Fruit fly (Drosophila melanogaster) whole organism, embryonic: ENCODE measurements around the gene CG32040.

ENCODE experiments used
- CG10209 ChIP-seq: fragments of 200-800 bp; sonication (Bioruptor generic); optimal IDR thresholded peaks from 3 replicates; lab custom pipeline; 2017; ENCODE audit warnings: missing biosample characterization, mild to moderate bottlenecking, missing genetic modification characterization, missing genetic modification reagents
- CG12769 ChIP-seq: fragments of 200-800 bp; sonication (Bioruptor generic); optimal IDR thresholded peaks from 2 replicates; lab custom pipeline; 2019; ENCODE audit warnings: missing biosample characterization, mild to moderate bottlenecking, missing genetic modification characterization, moderate library complexity
- CG13296 ChIP-seq: fragments of 200-800 bp; sonication (Bioruptor generic); optimal IDR thresholded peaks from 3 replicates; lab custom pipeline; 2018; ENCODE audit warnings: missing biosample characterization, mild to moderate bottlenecking, missing genetic modification characterization
- CG13775 ChIP-seq: fragments of 200-800 bp; sonication (Bioruptor generic); optimal IDR thresholded peaks from 3 replicates; lab custom pipeline; 2017; ENCODE audit warnings: missing biosample characterization, mild to moderate bottlenecking, missing genetic modification characterization
- CG14710 ChIP-seq: fragments of 200-800 bp; sonication (Bioruptor generic); optimal IDR thresholded peaks from 3 replicates; lab custom pipeline; 2019; ENCODE audit warnings: missing biosample characterization, mild to moderate bottlenecking, missing genetic modification characterization, moderate library complexity
- CG15269 ChIP-seq: fragments of 200-800 bp; sonication (Bioruptor generic); optimal IDR thresholded peaks from 2 replicates; lab custom pipeline; 2018; ENCODE audit warnings: missing biosample characterization, mild to moderate bottlenecking, missing genetic modification characterization, moderate library complexity
- CG17912 ChIP-seq: fragments of 200-800 bp; sonication (Bioruptor generic); optimal IDR thresholded peaks from 2 replicates; lab custom pipeline; 2018; ENCODE audit warnings: missing biosample characterization, mild to moderate bottlenecking, missing genetic modification characterization
- CG31365 ChIP-seq: fragments of 200-800 bp; sonication (Bioruptor generic); optimal IDR thresholded peaks from 2 replicates; lab custom pipeline; 2018; ENCODE audit warnings: missing biosample characterization, mild to moderate bottlenecking, missing genetic modification characterization
- CG31441 ChIP-seq: fragments of 200-800 bp; sonication (Bioruptor generic); IDR thresholded peaks from 2 replicates; pipeline ENCODE4 v1.3.6; 2022; ENCODE audit warnings: missing biosample characterization, missing genetic modification characterization
- CG3163 ChIP-seq: fragments of 200-800 bp; sonication (Bioruptor generic); optimal IDR thresholded peaks from 3 replicates; lab custom pipeline; 2016; ENCODE audit warnings: missing biosample characterization, missing genetic modification characterization
- CG34224 ChIP-seq: fragments of 200-800 bp; sonication (Bioruptor generic); IDR thresholded peaks from 3 replicates; pipeline ENCODE4 v1.3.6; 2022; ENCODE audit warnings: missing biosample characterization, missing genetic modification characterization; ENCODE audit not compliant: partially characterized antibody
- CG4820 ChIP-seq: fragments of 200-800 bp; sonication (Bioruptor generic); optimal IDR thresholded peaks from 3 replicates; lab custom pipeline; 2016; ENCODE audit warnings: missing biosample characterization, missing genetic modification characterization
- CG6272 ChIP-seq: fragments of 200-800 bp; sonication (Bioruptor generic); IDR thresholded peaks from 2 replicates; pipeline ENCODE4 v1.3.6; 2022; ENCODE audit warnings: missing biosample characterization, missing genetic modification characterization
- CG7786 ChIP-seq: fragments of 200-800 bp; sonication (Bioruptor generic); optimal IDR thresholded peaks from 2 replicates; lab custom pipeline; 2016; ENCODE audit warnings: missing biosample characterization, missing genetic modification characterization
- CG8290 ChIP-seq, 3 experiments: fragments of 200-800 bp; sonication (Bioruptor generic); optimal IDR thresholded peaks; 2 replicates each; lab custom pipeline; 2016 to 2019; ENCODE audit warnings: missing biosample characterization in 3 of 3, missing genetic modification characterization in 3 of 3, mild to moderate bottlenecking in 2 of 3, moderate library complexity in 1 of 3
- CG8478 ChIP-seq: fragments of >200 bp; optimal IDR thresholded peaks from 2 replicates; lab custom pipeline; 2018
- CG9215 ChIP-seq: fragments of 200-800 bp; sonication (Bioruptor generic); IDR thresholded peaks from 2 replicates; pipeline ENCODE4 v1.3.6; 2022; ENCODE audit warnings: missing biosample characterization, missing genetic modification characterization
- CG9609 ChIP-seq: fragments of 200-800 bp; sonication (Bioruptor generic); optimal IDR thresholded peaks from 3 replicates; lab custom pipeline; 2016; ENCODE audit warnings: missing biosample characterization, missing genetic modification characterization
- CG9932 ChIP-seq: fragments of 200-800 bp; sonication (Bioruptor generic); IDR thresholded peaks from 2 replicates; pipeline ENCODE4 v1.3.6; 2022; ENCODE audit warnings: missing biosample characterization, missing genetic modification characterization
- CoRest ChIP-seq: fragments of 200-800 bp; sonication (Bioruptor generic); optimal IDR thresholded peaks from 3 replicates; lab custom pipeline; 2018; ENCODE audit warnings: missing biosample characterization, mild to moderate bottlenecking, missing genetic modification characterization, moderate library complexity
- Doc2 ChIP-seq: fragments of 200-800 bp; sonication (Bioruptor generic); IDR thresholded peaks from 2 replicates; pipeline ENCODE4 v1.3.6; 2022; ENCODE audit warnings: missing biosample characterization, missing genetic modification characterization
- Drgx ChIP-seq: fragments of 200-800 bp; sonication (Bioruptor generic); IDR thresholded peaks from 2 replicates; pipeline ENCODE4 v1.3.6; 2022; ENCODE audit warnings: missing biosample characterization, missing genetic modification characterization
- ERR ChIP-seq: fragments of 200-800 bp; sonication (Bioruptor generic); optimal IDR thresholded peaks from 2 replicates; lab custom pipeline; 2016; ENCODE audit warnings: missing biosample characterization, missing genetic modification characterization
- HLH4C ChIP-seq: fragments of 200-800 bp; sonication (Bioruptor generic); IDR thresholded peaks from 3 replicates; pipeline ENCODE4 v1.3.6; 2022; ENCODE audit warnings: missing biosample characterization, missing genetic modification characterization; ENCODE audit not compliant: partially characterized antibody
- HmgZ ChIP-seq: fragments of 200-800 bp; sonication (Bioruptor generic); optimal IDR thresholded peaks from 2 replicates; lab custom pipeline; 2018; ENCODE audit warnings: missing biosample characterization, mild to moderate bottlenecking, missing genetic modification characterization
- Hr3 ChIP-seq: fragments of 200-800 bp; sonication (Bioruptor generic); optimal IDR thresholded peaks from 3 replicates; lab custom pipeline; 2016; ENCODE audit warnings: missing biosample characterization, missing genetic modification characterization
- Hsf ChIP-seq: fragments of 200-800 bp; sonication (Bioruptor generic); optimal IDR thresholded peaks from 3 replicates; lab custom pipeline; 2016; ENCODE audit warnings: missing biosample characterization, missing genetic modification characterization
- Meics ChIP-seq: fragments of 200-800 bp; sonication (Bioruptor generic); optimal IDR thresholded peaks from 2 replicates; lab custom pipeline; 2017; ENCODE audit warnings: missing biosample characterization, mild to moderate bottlenecking, missing genetic modification characterization
- NC2β ChIP-seq: fragments of 200-800 bp; sonication (Bioruptor generic); optimal IDR thresholded peaks from 2 replicates; lab custom pipeline; 2016; ENCODE audit warnings: missing biosample characterization, missing genetic modification characterization
- Pdp1 ChIP-seq, 2 experiments: fragments of 200-800 bp; sonication (Bioruptor generic); optimal IDR thresholded peaks; 3 replicates each; lab custom pipeline; 2016; ENCODE audit warnings: missing biosample characterization in 2 of 2, missing genetic modification characterization in 2 of 2, mild to moderate bottlenecking in 1 of 2, moderate library complexity in 1 of 2
- Rfx ChIP-seq: fragments of 200-800 bp; sonication (Bioruptor generic); IDR thresholded peaks from 2 replicates; pipeline ENCODE4 v1.3.6; 2022; ENCODE audit warnings: missing biosample characterization, missing genetic modification characterization
- Xrp1 ChIP-seq: fragments of 200-800 bp; sonication (Bioruptor generic); IDR thresholded peaks from 2 replicates; pipeline ENCODE4 v1.3.6; 2022; ENCODE audit warnings: missing biosample characterization, missing genetic modification characterization
- YL-1 ChIP-seq: fragments of 200-800 bp; sonication (Bioruptor generic); optimal IDR thresholded peaks from 3 replicates; lab custom pipeline; 2017; ENCODE audit warnings: missing biosample characterization, mild to moderate bottlenecking, missing genetic modification characterization
- cato ChIP-seq: fragments of 200-800 bp; sonication (Bioruptor generic); optimal IDR thresholded peaks from 2 replicates; lab custom pipeline; 2016; ENCODE audit warnings: missing biosample characterization, missing genetic modification characterization, borderline replicate concordance
- en ChIP-seq: fragments of 200-800 bp; sonication (Bioruptor generic); optimal IDR thresholded peaks from 2 replicates; lab custom pipeline; 2016; ENCODE audit warnings: missing biosample characterization, missing genetic modification characterization
- fd96Cb ChIP-seq: fragments of 200-800 bp; sonication (Bioruptor generic); optimal IDR thresholded peaks from 2 replicates; lab custom pipeline; 2018; ENCODE audit warnings: missing biosample characterization, mild to moderate bottlenecking, missing genetic modification characterization, moderate library complexity
- fu2 ChIP-seq: fragments of 200-800 bp; sonication (Bioruptor generic); optimal IDR thresholded peaks from 2 replicates; lab custom pipeline; 2016; ENCODE audit warnings: missing biosample characterization, missing genetic modification characterization
- gsb-n ChIP-seq: fragments of 200-800 bp; sonication (Bioruptor generic); optimal IDR thresholded peaks from 3 replicates; lab custom pipeline; 2018; ENCODE audit warnings: missing biosample characterization, mild to moderate bottlenecking, missing genetic modification characterization
- hb ChIP-seq: fragments of 200-800 bp; sonication (Bioruptor generic); IDR thresholded peaks from 3 replicates; pipeline ENCODE4 v1.3.6; 2022; ENCODE audit warnings: missing biosample characterization, missing genetic modification characterization; ENCODE audit not compliant: partially characterized antibody
- knrl ChIP-seq: fragments of 200-800 bp; sonication (Bioruptor generic); IDR thresholded peaks from 3 replicates; pipeline ENCODE4 v1.3.6; 2022; ENCODE audit warnings: missing biosample characterization, missing genetic modification characterization; ENCODE audit not compliant: partially characterized antibody
- lilli ChIP-seq: fragments of 200-800 bp; sonication (Bioruptor generic); optimal IDR thresholded peaks from 3 replicates; lab custom pipeline; 2016; ENCODE audit warnings: missing biosample characterization, missing genetic modification characterization
- row ChIP-seq: fragments of 200-800 bp; sonication (Bioruptor generic); IDR thresholded peaks from 3 replicates; pipeline ENCODE4 v1.3.6; 2022; ENCODE audit warnings: missing biosample characterization, missing genetic modification characterization
- sens-2 ChIP-seq: fragments of 200-800 bp; sonication (Bioruptor generic); IDR thresholded peaks from 2 replicates; pipeline ENCODE4 v1.3.6; 2022; ENCODE audit warnings: missing biosample characterization, missing genetic modification characterization
- slou ChIP-seq: fragments of 200-800 bp; sonication (Bioruptor generic); optimal IDR thresholded peaks from 3 replicates; lab custom pipeline; 2016; ENCODE audit warnings: missing biosample characterization, missing genetic modification characterization
- tll ChIP-seq, 2 experiments: fragments of 200-800 bp in 1 of 2; fragments of >200 bp in 1 of 2; sonication (Bioruptor generic) in 1 of 2; optimal IDR thresholded peaks; 2 replicates each; lab custom pipeline; 2017 to 2019; ENCODE audit warnings: missing biosample characterization in 2 of 2, missing genetic modification characterization in 2 of 2, mild to moderate bottlenecking in 1 of 2, moderate library complexity in 1 of 2
- ttk ChIP-seq: fragments of 200-800 bp; sonication (Bioruptor generic); IDR thresholded peaks from 2 replicates; pipeline ENCODE4 v2.1.2; 2022; ENCODE audit warnings: missing biosample characterization, missing genetic modification characterization
- unc-4 ChIP-seq: fragments of 200-800 bp; sonication (Bioruptor generic); IDR thresholded peaks from 2 replicates; pipeline ENCODE4 v1.3.6; 2022; ENCODE audit warnings: missing biosample characterization, missing genetic modification characterization; ENCODE audit not compliant: partially characterized antibody
- unpg ChIP-seq: fragments of 200-800 bp; sonication (Bioruptor generic); optimal IDR thresholded peaks from 3 replicates; lab custom pipeline; 2018; ENCODE audit warnings: missing biosample characterization, mild to moderate bottlenecking, missing genetic modification characterization, moderate library complexity
- zen2 ChIP-seq: fragments of 200-800 bp; sonication (Bioruptor generic); IDR thresholded peaks from 3 replicates; pipeline ENCODE4 v1.3.6; 2022; ENCODE audit warnings: missing biosample characterization, missing genetic modification characterization; ENCODE audit not compliant: partially characterized antibody

The CG32040 gene

dm6 chr3L:9366850-9367430 lies 13.1 kb downstream of the CG32040 start, which contains the start of the genes Klp67A and CG4452 (continued):
- TF ChIP-seq NC2β (no peak), unc-4 (GFP tag; lab: Robert Waterston, UW) (peak; percentile 93), CG4820 (GFP tag; lab: Kevin White, UChicago) (no peak), CG13296 (GFP tag; lab: Kevin White, UChicago) (peak; percentile 17), Hr3 (GFP tag; lab: Kevin White, UChicago) (peak; percentile 43), unpg (GFP tag; lab: Kevin White, UChicago) (no peak), CG15269 (peak; percentile 0), CoRest (tag; lab: Kevin White, UChicago) (peak; percentile 77), CG3163 (no peak), YL-1 (peak; percentile 39), Rfx (peak; percentile 52), ttk (no peak), lilli (GFP tag; lab: Kevin White, UChicago) (peak; percentile 58), knrl (GFP tag; lab: Robert Waterston, UW) (peak; percentile 93), sens-2 (GFP tag; lab: Robert Waterston, UW) (no peak), CG7786 (GFP tag; lab: Kevin White, UChicago) (no peak), fd96Cb (no peak), CG8478 (lab: Kevin White, UChicago) (no peak), CG14710 (tag; lab: Kevin White, UChicago) (peak; percentile 90), CG9215 (GFP tag; lab: Robert Waterston, UW) (0 out of 2 replicates have a peak, but pooled peaks have one; percentile 24), CG8290 (GFP tag; optimal IDR thresholded peaks at IDR 0.05; lab: Kevin White, UChicago) (peak; percentile 43), CG8290 (tag; optimal IDR thresholded peaks at IDR 0.05; lab: Kevin White, UChicago) (peak in 1 of 2 experiments; percentile 63), tll (GFP tag; optimal IDR thresholded peaks at IDR 0.05; lab: Kevin White, UChicago) (peak in 1 of 2 experiments; percentile 22), Drgx (no peak), CG6272 (GFP tag; lab: Robert Waterston, UW) (no peak), en (GFP tag; lab: Kevin White, UChicago) (no peak), hb (peak; percentile 92; the same call in 2 of the 3 replicates), Xrp1 (GFP tag; lab: Robert Waterston, UW) (peak; percentile 23; the same call in 1 of the 2 replicates), CG10209 (GFP tag; lab: Kevin White, UChicago) (no peak), fu2 (GFP tag; lab: Kevin White, UChicago) (no peak), CG9932 (GFP tag; lab: Robert Waterston, UW) (peak; percentile 60), gsb-n (tag; lab: Kevin White, UChicago) (peak; percentile 62), HLH4C (peak; percentile 92), slou (GFP tag; lab: Kevin White, UChicago) (no peak), Hsf (GFP tag; lab: Kevin White, UChicago) (peak; percentile 48), ERR (no peak), CG34224 (peak; percentile 89), Doc2 (GFP tag; lab: Robert Waterston, UW) (no peak), Meics (GFP tag; lab: Kevin White, UChicago) (no peak), CG31441 (GFP tag; lab: Robert Waterston, UW) (no peak; the same call in 1 of the 2 replicates), CG12769 (tag; lab: Kevin White, UChicago) (no peak), Pdp1 (GFP tag; optimal IDR thresholded peaks at IDR 0.05; lab: Kevin White, UChicago) (peak in 1 of 2 experiments; percentile 21), row (GFP tag; lab: Robert Waterston, UW) (peak; percentile 72), CG17912 (GFP tag; lab: Kevin White, UChicago) (no peak), CG9609 (GFP tag; lab: Kevin White, UChicago) (no peak), CG13775 (GFP tag; lab: Kevin White, UChicago) (peak; percentile 73), zen2 (GFP tag; lab: Robert Waterston, UW) (peak; percentile 86; the same call in 2 of the 3 replicates), HmgZ (tag; lab: Kevin White, UChicago) (peak; percentile 20), cato (GFP tag; lab: Kevin White, UChicago) (peak; percentile 36), CG31365 (tag; lab: Kevin White, UChicago) (no peak)
